Worm (Caenorhabditis elegans): ENCODE results near the gene fipr-7.

fipr-7 gene

ce11 chrV:10246443-10246885 lies 16.8 kb downstream of the fipr-7 start:
- TF ChIP-seq nhr-28 (tag; optimal IDR thresholded peaks at IDR 0.05) (no peak), elt-3 (tag; optimal IDR thresholded peaks at IDR 0.05) (no peak), nhr-43 (tag; optimal IDR thresholded peaks at IDR 0.05; ENCODE audit: poor library complexity, severe bottlenecking) (no peak), nhr-12 (tag; optimal IDR thresholded peaks at IDR 0.05) (no peak), lin-15B (tag; optimal IDR thresholded peaks at IDR 0.05) (peak; percentile 34), jun-1 (tag; optimal IDR thresholded peaks at IDR 0.05) (no peak), lin-39 (tag; optimal IDR thresholded peaks at IDR 0.05) (peak; percentile 94), unc-62 (GFP tag; optimal IDR thresholded peaks at IDR 0.05) (no peak), nhr-11 (tag; optimal IDR thresholded peaks at IDR 0.05) (no peak), nfya-1 (tag; optimal IDR thresholded peaks at IDR 0.05; ENCODE audit: insufficient read depth) (peak; percentile 66), ztf-4 (tag; optimal IDR thresholded peaks at IDR 0.05) (no peak), aly-2 (tag; optimal IDR thresholded peaks at IDR 0.05) (no peak), lsy-12 (tag; optimal IDR thresholded peaks at IDR 0.05) (no peak), pqm-1 (tag; optimal IDR thresholded peaks at IDR 0.05) (no peak), pha-4 (tag; optimal IDR thresholded peaks at IDR 0.05) (peak; percentile 79), ztf-11 (tag; optimal IDR thresholded peaks at IDR 0.05) (no peak), egl-5 (tag; optimal IDR thresholded peaks at IDR 0.05) (peak; percentile 62), ceh-9 (tag; optimal IDR thresholded peaks at IDR 0.05) (no peak), nhr-25 (tag; optimal IDR thresholded peaks at IDR 0.05) (no peak), ZK546.5 (tag; optimal IDR thresholded peaks at IDR 0.05) (no peak), mml-1 (tag; optimal IDR thresholded peaks at IDR 0.05) (no peak), egl-27 (tag; optimal IDR thresholded peaks at IDR 0.05) (no peak), mdl-1 (tag; optimal IDR thresholded peaks at IDR 0.05) (peak; percentile 89), eor-1 (tag; optimal IDR thresholded peaks at IDR 0.05) (no peak), ceh-82 (tag; optimal IDR thresholded peaks at IDR 0.05) (no peak), R02D3.7 (tag; optimal IDR thresholded peaks at IDR 0.05) (no peak), hmg-11 (tag; optimal IDR thresholded peaks at IDR 0.05) (no peak), nhr-23 (tag; optimal IDR thresholded peaks at IDR 0.05) (no peak), nhr-67 (tag; optimal IDR thresholded peaks at IDR 0.05) (no peak), fkh-2 (tag; optimal IDR thresholded peaks at IDR 0.05) (no peak), fkh-10 (GFP tag; optimal IDR thresholded peaks at IDR 0.05) (peak; percentile 57), nhr-237 (tag; optimal IDR thresholded peaks at IDR 0.05) (no peak), ceh-28 (tag; optimal IDR thresholded peaks at IDR 0.05) (no peak), skn-1 (tag; optimal IDR thresholded peaks at IDR 0.05) (no peak), zag-1 (tag; optimal IDR thresholded peaks at IDR 0.05) (no peak), nhr-77 (tag; optimal IDR thresholded peaks at IDR 0.05) (no peak), fos-1 (tag; optimal IDR thresholded peaks at IDR 0.05) (no peak), elt-1 (tag; optimal IDR thresholded peaks at IDR 0.05) (no peak), sea-2 (GFP tag; optimal IDR thresholded peaks at IDR 0.05) (no peak), ama-1 (optimal IDR thresholded peaks at IDR 0.05) (no peak), ceh-16 (tag; optimal IDR thresholded peaks at IDR 0.05) (no peak), snpc-4 (tag; optimal IDR thresholded peaks at IDR 0.05) (peak; percentile 18), elt-2 (tag; optimal IDR thresholded peaks at IDR 0.05) (no peak), nhr-76 (tag; optimal IDR thresholded peaks at IDR 0.05) (no peak), unc-39 (tag; optimal IDR thresholded peaks at IDR 0.05) (no peak), daf-12 (tag; optimal IDR thresholded peaks at IDR 0.05) (no peak), tbx-2 (tag; optimal IDR thresholded peaks at IDR 0.05) (no peak)

- TF ChIP-seq hmg-11 (tag; optimal IDR thresholded peaks at IDR 0.05): peak; percentile 38
- no peak for TF ChIP-seq egl-27 (tag; optimal IDR thresholded peaks at IDR 0.05)
- peak; percentile 67 for TF ChIP-seq pha-4 (tag; optimal IDR thresholded peaks at IDR 0.05)
- no peak for TF ChIP-seq nhr-25 (tag; optimal IDR thresholded peaks at IDR 0.05)
- TF ChIP-seq elt-2 (tag; optimal IDR thresholded peaks at IDR 0.05): peak; percentile 19
- peak; percentile 41 for TF ChIP-seq nfya-1 (tag; optimal IDR thresholded peaks at IDR 0.05; ENCODE audit: insufficient read depth)
- no peak for TF ChIP-seq nhr-76 (tag; optimal IDR thresholded peaks at IDR 0.05)
- peak; percentile 13 for TF ChIP-seq lin-39 (tag; optimal IDR thresholded peaks at IDR 0.05)
- TF ChIP-seq mml-1 (tag; optimal IDR thresholded peaks at IDR 0.05): no peak
- no peak for TF ChIP-seq ZK546.5 (tag; optimal IDR thresholded peaks at IDR 0.05)
- peak; percentile 10 for TF ChIP-seq snpc-4 (tag; optimal IDR thresholded peaks at IDR 0.05)
- no peak for TF ChIP-seq nhr-77 (tag; optimal IDR thresholded peaks at IDR 0.05)
- TF ChIP-seq nhr-11 (tag; optimal IDR thresholded peaks at IDR 0.05): no peak
- no peak for TF ChIP-seq ceh-16 (tag; optimal IDR thresholded peaks at IDR 0.05)
- no peak for TF ChIP-seq nhr-28 (tag; optimal IDR thresholded peaks at IDR 0.05)
- TF ChIP-seq fkh-10 (GFP tag; optimal IDR thresholded peaks at IDR 0.05): no peak
Observed at ce11 chrV:10246967-10247366, 17.3 kb downstream of the fipr-7 start.
